Worm (Caenorhabditis elegans) whole organism, L4 larva: Measurements from ENCODE around the gene C02B4.3.

Experiments
- aly-2 ChIP-seq: sonication (generic microtip); optimal IDR thresholded peaks from 2 replicates; lab custom pipeline; 2018; ENCODE audit warnings: missing biosample characterization, missing genetic modification characterization
- ama-1 ChIP-seq: fragments of 150-350 bp; optimal IDR thresholded peaks from 2 replicates; lab custom pipeline; 2014; ENCODE audit warnings: inconsistent platforms, mixed read lengths
- daf-19 ChIP-seq: fragments of 200-800 bp; sonication (Bioruptor generic); conservative IDR thresholded peaks from 2 replicates; pipeline ENCODE4 v1.3.6; 2022; ENCODE audit warnings: missing genetic modification characterization, missing compliant biosample characterization
- jun-1 ChIP-seq: fragments of 150-350 bp; optimal IDR thresholded peaks from 2 replicates; lab custom pipeline; 2014; ENCODE audit warnings: missing biosample characterization, missing genetic modification reagents, missing genetic modification characterization
- lin-13 ChIP-seq: fragments of 150-350 bp; optimal IDR thresholded peaks from 2 replicates; lab custom pipeline; 2014; ENCODE audit warnings: missing biosample characterization, missing genetic modification reagents, missing genetic modification characterization
- nhr-11 ChIP-seq: fragments of 150-350 bp; optimal IDR thresholded peaks from 2 replicates; lab custom pipeline; 2014; ENCODE audit warnings: missing biosample characterization, missing genetic modification characterization
- nhr-76 ChIP-seq: fragments of 150-350 bp; optimal IDR thresholded peaks from 2 replicates; lab custom pipeline; 2014; ENCODE audit warnings: missing biosample characterization, missing genetic modification characterization
- pha-4 ChIP-seq, 2 experiments: fragments of 150-350 bp in 1 of 2; fragments of 200-800 bp in 1 of 2; sonication (Bioruptor generic) in 1 of 2; IDR thresholded peaks in 1 of 2; optimal IDR thresholded peaks in 1 of 2; 2 replicates each; pipeline versions ENCODE4 v1.3.6 to Lab custom; 2014 to 2022; ENCODE audit warnings: missing genetic modification characterization in 2 of 2, missing genetic modification reagents in 2 of 2, missing biosample characterization in 1 of 2, missing compliant biosample characterization in 1 of 2
- snpc-4 ChIP-seq: fragments of 150-350 bp; optimal IDR thresholded peaks from 2 replicates; lab custom pipeline; 2014; ENCODE audit warnings: missing biosample characterization, missing genetic modification characterization
- unc-39 ChIP-seq: sonication (generic microtip); optimal IDR thresholded peaks from 2 replicates; lab custom pipeline; 2017; ENCODE audit warnings: missing biosample characterization, missing genetic modification characterization
- zag-1 ChIP-seq: fragments of 150-350 bp; optimal IDR thresholded peaks from 2 replicates; lab custom pipeline; 2014; ENCODE audit warnings: missing biosample characterization, missing genetic modification characterization
- ztf-11 ChIP-seq: fragments of 150-350 bp; optimal IDR thresholded peaks from 2 replicates; lab custom pipeline; 2014; ENCODE audit warnings: missing biosample characterization, missing genetic modification characterization

DNA sequence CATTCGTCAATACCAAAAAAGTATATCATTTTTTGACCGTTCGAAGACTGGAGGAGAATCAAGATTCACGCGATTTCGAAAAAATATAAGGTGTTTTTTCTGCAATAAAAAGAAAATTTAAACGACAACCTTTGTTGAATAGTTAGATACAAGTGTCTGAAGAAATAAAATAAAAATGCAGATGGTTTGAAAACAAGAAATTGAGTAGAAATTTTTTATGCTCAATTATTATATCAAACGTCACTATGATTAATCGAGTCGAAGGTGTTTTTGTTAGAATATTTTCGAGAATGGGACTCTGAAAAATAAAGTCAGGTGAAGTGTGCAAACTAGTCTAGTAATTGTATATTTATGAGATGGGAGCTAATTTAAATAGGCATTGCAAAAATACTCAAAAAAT, 19.2 kb downstream of the C02B4.3 start, which contains the start of gene R09A8.5:
- no peak for TF ChIP-seq ama-1 (lab: Kevin White, UChicago)
- no peak for TF ChIP-seq daf-19 (GFP tag; lab: Robert Waterston, UW)
- TF ChIP-seq unc-39 (tag; lab: Kevin White, UChicago): no peak
- TF ChIP-seq snpc-4 (tag; lab: Kevin White, UChicago): no peak
- TF ChIP-seq pha-4 (GFP tag; IDR thresholded peaks at IDR 0.05; lab: Robert Waterston, UW): no peak
- TF ChIP-seq pha-4 (tag; optimal IDR thresholded peaks at IDR 0.05; lab: Kevin White, UChicago): no peak
- TF ChIP-seq nhr-76 (tag; lab: Kevin White, UChicago): no peak
- no peak for TF ChIP-seq aly-2 (tag; lab: Kevin White, UChicago)
- no peak for TF ChIP-seq ztf-11 (tag; lab: Kevin White, UChicago)
- TF ChIP-seq zag-1 (tag; lab: Kevin White, UChicago): no peak
- no peak for TF ChIP-seq nhr-11
- TF ChIP-seq lin-13 (GFP tag; lab: Kevin White, UChicago): no peak
- TF ChIP-seq jun-1 (tag; lab: Kevin White, UChicago): no peak
